Fruit fly (Drosophila melanogaster) whole organism, embryonic: ENCODE data around the gene wdb.
A peak's percentile ranks its signal among the peaks of the same experiment; 100 is the strongest.

ENCODE experiments used
- ATbp ChIP-seq: fragments of 200-800 bp; sonication (Bioruptor generic); optimal IDR thresholded peaks from 2 replicates; lab custom pipeline; 2017; ENCODE audit warnings: missing biosample characterization, mild to moderate bottlenecking, missing genetic modification characterization, missing genetic modification reagents
- Awh ChIP-seq: fragments of 200-800 bp; sonication (Bioruptor generic); IDR thresholded peaks from 2 replicates; pipeline ENCODE4, ENCODE4 v1.3.6; 2022; ENCODE audit warnings: missing biosample characterization, missing genetic modification characterization
- B-H2 ChIP-seq: fragments of 200-800 bp; sonication (Bioruptor generic); optimal IDR thresholded peaks from 2 replicates; lab custom pipeline; 2018; ENCODE audit warnings: missing biosample characterization, mild to moderate bottlenecking, missing genetic modification characterization
- CG10565 ChIP-seq: fragments of 200-800 bp; sonication (Bioruptor generic); optimal IDR thresholded peaks from 3 replicates; lab custom pipeline; 2016; ENCODE audit warnings: missing biosample characterization, mild to moderate bottlenecking, missing genetic modification characterization
- CG11560 ChIP-seq: fragments of 200-800 bp; sonication (Bioruptor generic); IDR thresholded peaks from 3 replicates; pipeline ENCODE4 v1.3.6; 2022; ENCODE audit warnings: missing biosample characterization, missing genetic modification characterization
- CG12104 ChIP-seq: fragments of 200-800 bp; sonication (Bioruptor generic); optimal IDR thresholded peaks from 3 replicates; lab custom pipeline; 2016; ENCODE audit warnings: missing biosample characterization, missing genetic modification characterization
- CG1647 ChIP-seq: fragments of 200-800 bp; sonication (Bioruptor generic); optimal IDR thresholded peaks from 3 replicates; lab custom pipeline; 2016; ENCODE audit warnings: missing biosample characterization, missing genetic modification characterization
- CG17328 ChIP-seq: fragments of 200-800 bp; sonication (Bioruptor generic); IDR thresholded peaks from 2 replicates; pipeline ENCODE4 v1.3.6; 2022; ENCODE audit warnings: missing biosample characterization, missing genetic modification characterization
- CG18262 ChIP-seq: fragments of 200-800 bp; optimal IDR thresholded peaks from 3 replicates; lab custom pipeline; 2019; ENCODE audit warnings: missing biosample characterization, mild to moderate bottlenecking, missing genetic modification characterization, moderate library complexity
- CG2116 ChIP-seq: fragments of 200-800 bp; sonication (Bioruptor generic); optimal IDR thresholded peaks from 3 replicates; lab custom pipeline; 2018; ENCODE audit warnings: missing biosample characterization, mild to moderate bottlenecking, missing genetic modification characterization
- CG32532 ChIP-seq: fragments of 200-800 bp; sonication (Bioruptor generic); IDR thresholded peaks from 2 replicates; pipeline ENCODE4 v1.3.6; 2022; ENCODE audit warnings: missing biosample characterization, missing genetic modification characterization
- CG32767 ChIP-seq: fragments of 200-800 bp; sonication (Bioruptor generic); IDR thresholded peaks from 2 replicates; pipeline ENCODE4 v1.3.6; 2022; ENCODE audit warnings: missing biosample characterization, missing genetic modification characterization
- CG33213 ChIP-seq: fragments of 200-800 bp; sonication (Bioruptor generic); optimal IDR thresholded peaks from 3 replicates; lab custom pipeline; 2016; ENCODE audit warnings: missing biosample characterization, missing genetic modification characterization
- CG34422 ChIP-seq: fragments of 200-800 bp; sonication (Bioruptor generic); IDR thresholded peaks from 3 replicates; pipeline ENCODE4 v1.3.6; 2022; ENCODE audit warnings: missing biosample characterization, missing genetic modification characterization
- CG8388 ChIP-seq: fragments of 200-800 bp; sonication (Bioruptor generic); optimal IDR thresholded peaks from 2 replicates; lab custom pipeline; 2019; ENCODE audit warnings: missing biosample characterization, mild to moderate bottlenecking, missing genetic modification characterization, moderate library complexity
- CG8478 ChIP-seq: fragments of >200 bp; optimal IDR thresholded peaks from 2 replicates; lab custom pipeline; 2018
- CoRest ChIP-seq: fragments of 200-800 bp; sonication (Bioruptor generic); optimal IDR thresholded peaks from 3 replicates; lab custom pipeline; 2018; ENCODE audit warnings: missing biosample characterization, mild to moderate bottlenecking, missing genetic modification characterization, moderate library complexity
- Dfd ChIP-seq, 2 experiments: fragments of >200 bp; optimal IDR thresholded peaks; 2 replicates each; lab custom pipeline; 2017; ENCODE audit warnings: missing biosample characterization in 2 of 2, missing genetic modification characterization in 2 of 2
- H15 ChIP-seq: fragments of 200-800 bp; sonication (Bioruptor generic); IDR thresholded peaks from 3 replicates; pipeline ENCODE4 v1.3.6; 2022; ENCODE audit warnings: missing biosample characterization, missing genetic modification characterization
- HHEX ChIP-seq: fragments of 200-800 bp; sonication (Bioruptor generic); optimal IDR thresholded peaks from 3 replicates; lab custom pipeline; 2017; ENCODE audit warnings: missing biosample characterization, mild to moderate bottlenecking, missing genetic modification characterization, missing genetic modification reagents
- HLH3B ChIP-seq: fragments of 200-800 bp; sonication (Bioruptor generic); IDR thresholded peaks from 2 replicates; pipeline ENCODE4 v1.3.6; 2022; ENCODE audit warnings: missing biosample characterization, missing genetic modification characterization
- Kr ChIP-seq: fragments of 200-800 bp; sonication (Bioruptor generic); optimal IDR thresholded peaks from 2 replicates; lab custom pipeline; 2017; ENCODE audit warnings: missing biosample characterization, mild to moderate bottlenecking, missing genetic modification characterization
- Lim3 ChIP-seq: fragments of 200-800 bp; sonication (Bioruptor generic); IDR thresholded peaks from 2 replicates; pipeline ENCODE4 v1.3.6; 2022; ENCODE audit warnings: missing biosample characterization, missing genetic modification characterization
- Mes4 ChIP-seq: fragments of 200-800 bp; sonication (Bioruptor generic); optimal IDR thresholded peaks from 2 replicates; lab custom pipeline; 2016; ENCODE audit warnings: missing biosample characterization, missing genetic modification characterization
- Sox100B ChIP-seq: fragments of 200-800 bp; sonication (Bioruptor generic); optimal IDR thresholded peaks from 3 replicates; lab custom pipeline; 2018; ENCODE audit warnings: missing biosample characterization, mild to moderate bottlenecking, missing genetic modification characterization
- Sox102F ChIP-seq: fragments of 200-800 bp; sonication (Bioruptor generic); optimal IDR thresholded peaks from 2 replicates; lab custom pipeline; 2018; ENCODE audit warnings: missing biosample characterization, mild to moderate bottlenecking, missing genetic modification characterization, moderate library complexity
- Stat92E ChIP-seq, 3 experiments: fragments of >200 bp in 2 of 3; fragments of 200-800 bp in 1 of 3; sonication (Bioruptor generic) in 1 of 3; optimal IDR thresholded peaks; 2 replicates each; lab custom pipeline; 2017 to 2019; ENCODE audit warnings: missing biosample characterization in 3 of 3, missing genetic modification characterization in 3 of 3, mild to moderate bottlenecking in 1 of 3, moderate library complexity in 1 of 3
- Taf1 ChIP-seq: fragments of 200-800 bp; sonication (Bioruptor generic); IDR thresholded peaks from 2 replicates; pipeline ENCODE4 v1.3.6; 2022; ENCODE audit warnings: missing biosample characterization, missing genetic modification characterization
- Trl ChIP-seq, 3 experiments: fragments of >200 bp in 2 of 3; fragments of 200-800 bp in 1 of 3; sonication (Bioruptor generic) in 1 of 3; optimal IDR thresholded peaks; 2 replicates in 1 of 3; 3 replicates in 2 of 3; lab custom pipeline; 2016 to 2017; ENCODE audit warnings: missing biosample characterization in 1 of 3, missing genetic modification characterization in 1 of 3
- Xrp1 ChIP-seq: fragments of 200-800 bp; sonication (Bioruptor generic); IDR thresholded peaks from 2 replicates; pipeline ENCODE4 v1.3.6; 2022; ENCODE audit warnings: missing biosample characterization, missing genetic modification characterization
- bbx ChIP-seq: fragments of 200-800 bp; sonication (Bioruptor generic); IDR thresholded peaks from 2 replicates; pipeline ENCODE4 v1.3.6; 2022; ENCODE audit warnings: missing biosample characterization, missing genetic modification characterization; ENCODE audit not compliant: partially characterized antibody
- cato ChIP-seq: fragments of 200-800 bp; sonication (Bioruptor generic); optimal IDR thresholded peaks from 2 replicates; lab custom pipeline; 2016; ENCODE audit warnings: missing biosample characterization, missing genetic modification characterization, borderline replicate concordance
- chn ChIP-seq: fragments of 200-800 bp; sonication (Bioruptor generic); optimal IDR thresholded peaks from 2 replicates; lab custom pipeline; 2016; ENCODE audit warnings: missing biosample characterization, missing genetic modification characterization
- corto ChIP-seq: fragments of 200-800 bp; sonication (Bioruptor generic); optimal IDR thresholded peaks from 2 replicates; lab custom pipeline; 2016; ENCODE audit warnings: missing biosample characterization, mild to moderate bottlenecking, missing genetic modification characterization, moderate library complexity
- crc ChIP-seq: fragments of 200-800 bp; sonication (Bioruptor generic); optimal IDR thresholded peaks from 2 replicates; lab custom pipeline; 2016; ENCODE audit warnings: missing biosample characterization, missing genetic modification characterization
- crp ChIP-seq, 2 experiments: fragments of 200-800 bp; sonication (Bioruptor generic); optimal IDR thresholded peaks; 2 replicates in 1 of 2; 3 replicates in 1 of 2; lab custom pipeline; 2017; ENCODE audit warnings: missing biosample characterization in 2 of 2, missing genetic modification characterization in 2 of 2, mild to moderate bottlenecking in 1 of 2, moderate library complexity in 1 of 2
- da ChIP-seq: fragments of 200-800 bp; sonication (Bioruptor generic); optimal IDR thresholded peaks from 2 replicates; lab custom pipeline; 2016; ENCODE audit warnings: missing biosample characterization, missing genetic modification characterization
- dati ChIP-seq: fragments of 200-800 bp; sonication (Bioruptor generic); IDR thresholded peaks from 2 replicates; pipeline ENCODE4 v1.3.6; 2022; ENCODE audit warnings: missing biosample characterization, missing genetic modification characterization
- dmrt99B ChIP-seq: fragments of 200-800 bp; sonication (Bioruptor generic); optimal IDR thresholded peaks from 2 replicates; lab custom pipeline; 2018; ENCODE audit warnings: missing biosample characterization, mild to moderate bottlenecking, missing genetic modification characterization, moderate library complexity
- ftz-f1 ChIP-seq: fragments of 200-800 bp; sonication (Bioruptor generic); optimal IDR thresholded peaks from 2 replicates; lab custom pipeline; 2016; ENCODE audit warnings: missing biosample characterization, missing genetic modification characterization
- hth ChIP-seq: fragments of >200 bp; optimal IDR thresholded peaks from 2 replicates; lab custom pipeline; 2017; ENCODE audit warnings: inconsistent platforms
- kah ChIP-seq: fragments of 200-800 bp; sonication (Bioruptor generic); optimal IDR thresholded peaks from 2 replicates; lab custom pipeline; 2018; ENCODE audit warnings: missing biosample characterization, mild to moderate bottlenecking, missing genetic modification characterization
- lbe ChIP-seq: fragments of 200-800 bp; sonication (Bioruptor generic); optimal IDR thresholded peaks from 2 replicates; lab custom pipeline; 2016; ENCODE audit warnings: missing biosample characterization, mild to moderate bottlenecking, missing genetic modification characterization
- odd ChIP-seq: fragments of 200-800 bp; sonication (Bioruptor generic); optimal IDR thresholded peaks from 2 replicates; lab custom pipeline; 2017; ENCODE audit warnings: missing biosample characterization, mild to moderate bottlenecking, missing genetic modification characterization
- ranshi ChIP-seq: fragments of 200-800 bp; sonication (Bioruptor generic); IDR thresholded peaks from 2 replicates; pipeline ENCODE4 v1.3.6; 2022; ENCODE audit warnings: missing biosample characterization, missing genetic modification characterization
- sd ChIP-seq: fragments of 200-800 bp; sonication (Bioruptor generic); optimal IDR thresholded peaks from 3 replicates; lab custom pipeline; 2018; ENCODE audit warnings: missing biosample characterization, mild to moderate bottlenecking, missing genetic modification characterization, moderate library complexity
- sens ChIP-seq: fragments of 200-800 bp; sonication (Bioruptor generic); peaks from one replicate; lab custom pipeline; 2016; ENCODE audit warnings: missing biosample characterization, missing genetic modification characterization
- seq ChIP-seq: fragments of 200-800 bp; sonication (Bioruptor generic); IDR thresholded peaks from 2 replicates; pipeline ENCODE4 v1.3.6; 2022; ENCODE audit warnings: missing biosample characterization, missing genetic modification characterization
- toy ChIP-seq: fragments of 200-800 bp; sonication (Bioruptor generic); IDR thresholded peaks from 2 replicates; pipeline ENCODE4 v1.3.6; 2022; ENCODE audit warnings: missing biosample characterization, missing genetic modification characterization
- ttk ChIP-seq: fragments of 200-800 bp; sonication (Bioruptor generic); IDR thresholded peaks from 2 replicates; pipeline ENCODE4 v2.1.2; 2022; ENCODE audit warnings: missing biosample characterization, missing genetic modification characterization
- tx ChIP-seq: fragments of 200-800 bp; sonication (Bioruptor generic); optimal IDR thresholded peaks from 2 replicates; lab custom pipeline; 2016; ENCODE audit warnings: missing biosample characterization, missing genetic modification characterization
- yki ChIP-seq: fragments of >200 bp; optimal IDR thresholded peaks from 3 replicates; lab custom pipeline; 2018

Gene wdb

DNA sequence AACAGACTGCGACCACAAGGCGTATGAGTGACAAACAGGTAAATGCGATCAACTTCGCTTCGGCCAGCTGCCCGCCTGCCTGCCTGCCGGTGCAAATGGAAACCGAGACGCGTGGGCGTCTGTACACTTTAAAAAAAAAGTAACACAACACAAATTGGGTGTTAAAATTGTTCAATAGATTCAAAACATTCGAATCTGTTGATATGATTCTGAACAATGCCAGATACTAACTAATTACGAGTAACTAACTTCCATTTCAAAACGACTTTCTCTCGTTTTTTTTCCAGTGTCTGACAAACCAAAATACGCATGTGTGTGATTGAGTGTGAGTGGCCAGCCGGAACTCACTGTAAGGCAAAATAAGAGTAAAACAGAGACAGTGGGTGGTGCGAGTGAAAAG is 12.3 kb downstream of the wdb start (continued):
- TF ChIP-seq kah (GFP tag; lab: Kevin White, UChicago) (peak; percentile 81), bbx (GFP tag; lab: Robert Waterston, UW) (no peak), CG12104 (peak; percentile 82), CG8388 (GFP tag; lab: Kevin White, UChicago) (peak; percentile 58), Mes4 (GFP tag; lab: Kevin White, UChicago) (peak; percentile 58), da (GFP tag; lab: Kevin White, UChicago) (peak; percentile 63), CG32767 (GFP tag; lab: Robert Waterston, UW) (peak; percentile 73), hth (lab: Kevin White, UChicago) (no peak), CG1647 (GFP tag; lab: Kevin White, UChicago) (peak; percentile 88), ftz-f1 (GFP tag; lab: Kevin White, UChicago) (no peak), corto (GFP tag; lab: Kevin White, UChicago) (peak; percentile 49), CG11560 (tag; lab: Robert Waterston, UW) (no peak; the same call in 2 of the 3 replicates), Dfd (GFP tag; optimal IDR thresholded peaks at IDR 0.05; lab: Kevin White, UChicago) (no peak), chn (GFP tag; lab: Kevin White, UChicago) (peak; percentile 64), toy (GFP tag; lab: Robert Waterston, UW) (0 out of 2 replicates have a peak, but pooled peaks have one; percentile 40), Trl (optimal IDR thresholded peaks at IDR 0.05; lab: Kevin White, UChicago) (no peak), Trl (GFP tag; optimal IDR thresholded peaks at IDR 0.05; lab: Kevin White, UChicago) (peak; percentile 82), yki (lab: Kevin White, UChicago) (no peak), lbe (peak; percentile 89), dati (GFP tag; lab: Robert Waterston, UW) (peak; percentile 73; the same call in 1 of the 2 replicates), Taf1 (GFP tag; lab: Robert Waterston, UW) (peak; percentile 88), Stat92E (GFP tag; optimal IDR thresholded peaks at IDR 0.05; lab: Kevin White, UChicago) (no peak), CG17328 (GFP tag; lab: Robert Waterston, UW) (peak; percentile 83), tx (peak; percentile 65), sd (tag; lab: Kevin White, UChicago) (no peak), B-H2 (GFP tag; lab: Kevin White, UChicago) (no peak), Awh (GFP tag; lab: Robert Waterston, UW) (peak; percentile 90), crc (peak; percentile 88), cato (GFP tag; lab: Kevin White, UChicago) (no peak), CG8478 (lab: Kevin White, UChicago) (no peak), CoRest (tag; lab: Kevin White, UChicago) (no peak), HHEX (GFP tag; lab: Kevin White, UChicago) (peak; percentile 92), CG34422 (GFP tag; lab: Robert Waterston, UW) (peak; percentile 91), ATbp (peak; percentile 72), Xrp1 (GFP tag; lab: Robert Waterston, UW) (peak; percentile 88), ttk (GFP tag; lab: Robert Waterston, UW) (peak; percentile 83), HLH3B (GFP tag; lab: Robert Waterston, UW) (peak; percentile 92), seq (GFP tag; lab: Robert Waterston, UW) (peak; percentile 89), CG10565 (GFP tag; lab: Kevin White, UChicago) (peak; percentile 34), ranshi (GFP tag; lab: Robert Waterston, UW) (peak; percentile 88), H15 (GFP tag; lab: Robert Waterston, UW) (peak; percentile 89), CG18262 (tag; lab: Kevin White, UChicago) (peak; percentile 78), CG32532 (GFP tag; lab: Robert Waterston, UW) (peak; percentile 94), CG2116 (GFP tag; lab: Kevin White, UChicago) (peak; percentile 25), Lim3 (GFP tag; lab: Robert Waterston, UW) (peak; percentile 56; the same call in 1 of the 2 replicates), crp (GFP tag; optimal IDR thresholded peaks at IDR 0.05; lab: Kevin White, UChicago) (peak in 1 of 2 experiments; percentile 5), Sox102F (GFP tag; lab: Kevin White, UChicago) (no peak), odd (GFP tag; lab: Kevin White, UChicago) (peak; percentile 64), Kr (GFP tag; lab: Kevin White, UChicago) (no peak), CG33213 (peak; percentile 91), Sox100B (peak; percentile 85), sens (GFP tag; lab: Kevin White, UChicago) (peak; percentile 96), dmrt99B (tag; lab: Kevin White, UChicago) (peak; percentile 95)
